Fruit fly (Drosophila melanogaster) whole organism, prepupa: ENCODE results near the gene IFT57.

Experiments used
- CG6808 ChIP-seq: fragments of 200-800 bp; sonication (Bioruptor generic); optimal IDR thresholded peaks from 3 replicates; lab custom pipeline; 2017; ENCODE audit warnings: missing biosample characterization, missing genetic modification characterization, mild to moderate bottlenecking, moderate library complexity, missing genetic modification reagents
- Hr39 ChIP-seq: fragments of 200-800 bp; sonication (Bioruptor generic); optimal IDR thresholded peaks from 2 replicates; lab custom pipeline; 2016; ENCODE audit warnings: missing biosample characterization, missing genetic modification characterization
- achi ChIP-seq: fragments of 200-800 bp; sonication (Bioruptor generic); optimal IDR thresholded peaks from 3 replicates; lab custom pipeline; 2016; ENCODE audit warnings: missing biosample characterization, missing genetic modification characterization
- spab ChIP-seq: fragments of 200-800 bp; sonication (Bioruptor generic); optimal IDR thresholded peaks from 2 replicates; lab custom pipeline; 2017; ENCODE audit warnings: missing biosample characterization, mild to moderate bottlenecking, missing genetic modification characterization, missing genetic modification reagents

DNA sequence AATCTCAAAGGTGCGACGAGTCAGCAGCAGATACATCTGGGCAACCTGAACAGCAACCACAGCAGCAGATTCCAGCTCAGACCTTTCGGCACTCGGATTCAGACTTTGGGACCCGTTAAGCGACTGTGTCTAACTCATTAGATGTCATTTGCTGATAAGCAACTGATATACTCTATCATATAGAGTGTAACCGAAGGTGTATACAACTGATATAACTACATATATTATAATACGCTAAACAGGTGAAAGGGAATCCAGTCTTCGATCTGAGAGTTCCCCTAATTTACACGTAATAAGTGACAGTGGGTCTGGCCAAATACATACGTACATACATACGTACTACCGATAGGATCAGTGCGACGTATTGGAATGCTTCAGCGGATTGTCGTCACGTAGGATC is 20.0 kb downstream of the IFT57 start:
- TF ChIP-seq achi (GFP tag; lab: Kevin White, UChicago) (no peak), Hr39 (GFP tag; lab: Kevin White, UChicago) (no peak), spab (GFP tag; lab: Kevin White, UChicago) (no peak), CG6808 (GFP tag; lab: Kevin White, UChicago) (no peak)
